Fruit fly (Drosophila melanogaster) whole organism, embryonic: ENCODE results near the gene CG18557.

Experiments used
- ATbp ChIP-seq: fragments of 200-800 bp; sonication (Bioruptor generic); optimal IDR thresholded peaks from 2 replicates; lab custom pipeline; 2017; ENCODE audit warnings: missing biosample characterization, mild to moderate bottlenecking, missing genetic modification characterization, missing genetic modification reagents
- Abd-B ChIP-seq: fragments of 200-800 bp; sonication (Bioruptor generic); optimal IDR thresholded peaks from 2 replicates; lab custom pipeline; 2018; ENCODE audit warnings: missing biosample characterization, mild to moderate bottlenecking, missing genetic modification characterization, moderate library complexity
- CG10147 ChIP-seq: fragments of 200-800 bp; sonication (Bioruptor generic); optimal IDR thresholded peaks from 2 replicates; lab custom pipeline; 2019; ENCODE audit warnings: missing biosample characterization, mild to moderate bottlenecking, missing genetic modification characterization, moderate library complexity
- CG1024 ChIP-seq: fragments of 200-800 bp; sonication (Bioruptor generic); IDR thresholded peaks from 2 replicates; pipeline ENCODE4 v1.3.6; 2022; ENCODE audit warnings: missing biosample characterization, missing genetic modification characterization
- CG10366 ChIP-seq: fragments of 200-800 bp; sonication (Bioruptor generic); IDR thresholded peaks from 2 replicates; pipeline ENCODE4 v1.3.6; 2022; ENCODE audit warnings: missing biosample characterization, missing genetic modification characterization
- CG10543 ChIP-seq: fragments of 200-800 bp; sonication (Bioruptor generic); optimal IDR thresholded peaks from 3 replicates; lab custom pipeline; 2017; ENCODE audit warnings: missing biosample characterization, mild to moderate bottlenecking, missing genetic modification characterization, moderate library complexity
- CG1233 ChIP-seq: fragments of 200-800 bp; sonication (Bioruptor generic); optimal IDR thresholded peaks from 4 replicates; lab custom pipeline; 2018; ENCODE audit warnings: missing biosample characterization, mild to moderate bottlenecking, missing genetic modification characterization
- CG15269 ChIP-seq: fragments of 200-800 bp; sonication (Bioruptor generic); optimal IDR thresholded peaks from 2 replicates; lab custom pipeline; 2018; ENCODE audit warnings: missing biosample characterization, mild to moderate bottlenecking, missing genetic modification characterization, moderate library complexity
- CG17361 ChIP-seq: fragments of 200-800 bp; sonication (Bioruptor generic); IDR thresholded peaks from 3 replicates; pipeline ENCODE4 v1.3.6; 2022; ENCODE audit warnings: missing biosample characterization, missing genetic modification characterization
- CG18262 ChIP-seq: fragments of 200-800 bp; optimal IDR thresholded peaks from 3 replicates; lab custom pipeline; 2019; ENCODE audit warnings: missing biosample characterization, mild to moderate bottlenecking, missing genetic modification characterization, moderate library complexity
- CG31441 ChIP-seq: fragments of 200-800 bp; sonication (Bioruptor generic); IDR thresholded peaks from 2 replicates; pipeline ENCODE4 v1.3.6; 2022; ENCODE audit warnings: missing biosample characterization, missing genetic modification characterization
- CG34376 ChIP-seq: fragments of 200-800 bp; sonication (Bioruptor generic); optimal IDR thresholded peaks from 2 replicates; lab custom pipeline; 2018; ENCODE audit warnings: missing biosample characterization, mild to moderate bottlenecking, missing genetic modification characterization
- CG4360 ChIP-seq: fragments of 200-800 bp; sonication (Bioruptor generic); IDR thresholded peaks from 2 replicates; pipeline ENCODE4 v1.3.6; 2022; ENCODE audit warnings: missing biosample characterization, missing genetic modification characterization
- CG6683 ChIP-seq: fragments of 200-800 bp; sonication (Bioruptor generic); optimal IDR thresholded peaks from 2 replicates; lab custom pipeline; 2017; ENCODE audit warnings: missing biosample characterization, mild to moderate bottlenecking, missing genetic modification characterization, missing genetic modification reagents
- CG8290 ChIP-seq, 3 experiments: fragments of 200-800 bp; sonication (Bioruptor generic); optimal IDR thresholded peaks; 2 replicates each; lab custom pipeline; 2016 to 2019; ENCODE audit warnings: missing biosample characterization in 3 of 3, missing genetic modification characterization in 3 of 3, mild to moderate bottlenecking in 2 of 3, moderate library complexity in 1 of 3
- CG8924 ChIP-seq: fragments of 200-800 bp; optimal IDR thresholded peaks from 3 replicates; lab custom pipeline; 2019; ENCODE audit warnings: missing biosample characterization, mild to moderate bottlenecking, missing genetic modification characterization, moderate library complexity
- CG9437 ChIP-seq: fragments of 200-800 bp; sonication (Bioruptor generic); optimal IDR thresholded peaks from 2 replicates; lab custom pipeline; 2018; ENCODE audit warnings: missing biosample characterization, mild to moderate bottlenecking, missing genetic modification characterization
- CG9727 ChIP-seq: fragments of 200-800 bp; sonication (Bioruptor generic); optimal IDR thresholded peaks from 3 replicates; lab custom pipeline; 2017; ENCODE audit warnings: missing biosample characterization, mild to moderate bottlenecking, missing genetic modification characterization
- Deaf1 ChIP-seq: fragments of 200-800 bp; optimal IDR thresholded peaks from 3 replicates; lab custom pipeline; 2019; ENCODE audit warnings: missing biosample characterization, mild to moderate bottlenecking, missing genetic modification characterization, moderate library complexity
- Fer1 ChIP-seq: fragments of 200-800 bp; sonication (Bioruptor generic); optimal IDR thresholded peaks from 2 replicates; lab custom pipeline; 2017; ENCODE audit warnings: missing biosample characterization, mild to moderate bottlenecking, missing genetic modification characterization
- HHEX ChIP-seq: fragments of 200-800 bp; sonication (Bioruptor generic); optimal IDR thresholded peaks from 3 replicates; lab custom pipeline; 2017; ENCODE audit warnings: missing biosample characterization, mild to moderate bottlenecking, missing genetic modification characterization, missing genetic modification reagents
- HLHmδ ChIP-seq: fragments of 200-800 bp; sonication (Bioruptor generic); optimal IDR thresholded peaks from 2 replicates; lab custom pipeline; 2018; ENCODE audit warnings: missing biosample characterization, mild to moderate bottlenecking, missing genetic modification characterization, moderate library complexity
- Hr51 ChIP-seq, 2 experiments: fragments of 200-800 bp; sonication (Bioruptor generic); optimal IDR thresholded peaks; 2 replicates in 1 of 2; 3 replicates in 1 of 2; lab custom pipeline; 2016 to 2018; ENCODE audit warnings: missing biosample characterization in 2 of 2, missing genetic modification characterization in 2 of 2, mild to moderate bottlenecking in 1 of 2, moderate library complexity in 1 of 2
- Nf-YC ChIP-seq: fragments of 200-800 bp; optimal IDR thresholded peaks from 3 replicates; lab custom pipeline; 2019; ENCODE audit warnings: missing biosample characterization, mild to moderate bottlenecking, missing genetic modification characterization, moderate library complexity
- Pdp1 ChIP-seq, 2 experiments: fragments of 200-800 bp; sonication (Bioruptor generic); optimal IDR thresholded peaks; 3 replicates each; lab custom pipeline; 2016; ENCODE audit warnings: missing biosample characterization in 2 of 2, missing genetic modification characterization in 2 of 2, mild to moderate bottlenecking in 1 of 2, moderate library complexity in 1 of 2
- Ptx1 ChIP-seq: fragments of 200-800 bp; sonication (Bioruptor generic); IDR thresholded peaks from 2 replicates; pipeline ENCODE4 v1.3.6; 2022; ENCODE audit warnings: missing biosample characterization, missing genetic modification characterization
- bowl ChIP-seq: fragments of 200-800 bp; sonication (Bioruptor generic); IDR thresholded peaks from 2 replicates; pipeline ENCODE4 v1.3.6; 2022; ENCODE audit warnings: missing biosample characterization, missing genetic modification characterization
- ci ChIP-seq: fragments of 200-800 bp; sonication (Bioruptor generic); IDR thresholded peaks from 3 replicates; pipeline ENCODE4 v1.3.6; 2022; ENCODE audit warnings: missing biosample characterization, missing genetic modification characterization
- ftz-f1 ChIP-seq: fragments of 200-800 bp; sonication (Bioruptor generic); optimal IDR thresholded peaks from 2 replicates; lab custom pipeline; 2016; ENCODE audit warnings: missing biosample characterization, missing genetic modification characterization
- gcm ChIP-seq: fragments of 200-800 bp; sonication (Bioruptor generic); optimal IDR thresholded peaks from 2 replicates; lab custom pipeline; 2019; ENCODE audit warnings: missing biosample characterization, mild to moderate bottlenecking, missing genetic modification characterization, moderate library complexity
- grau ChIP-seq: fragments of 200-800 bp; optimal IDR thresholded peaks from 3 replicates; lab custom pipeline; 2019; ENCODE audit warnings: missing biosample characterization, mild to moderate bottlenecking, missing genetic modification characterization, moderate library complexity
- gsb ChIP-seq: fragments of 200-800 bp; sonication (Bioruptor generic); IDR thresholded peaks from 2 replicates; pipeline ENCODE4 v1.3.6; 2022; ENCODE audit warnings: missing biosample characterization, missing genetic modification characterization
- hkb ChIP-seq, 2 experiments: fragments of 200-800 bp in 1 of 2; fragments of >200 bp in 1 of 2; sonication (Bioruptor generic) in 1 of 2; IDR thresholded peaks in 1 of 2; optimal IDR thresholded peaks in 1 of 2; 2 replicates each; pipeline versions ENCODE4 v1.3.6 to Lab custom; 2017 to 2022; ENCODE audit warnings: missing biosample characterization in 1 of 2, missing genetic modification characterization in 1 of 2
- lilli ChIP-seq: fragments of 200-800 bp; sonication (Bioruptor generic); optimal IDR thresholded peaks from 3 replicates; lab custom pipeline; 2016; ENCODE audit warnings: missing biosample characterization, missing genetic modification characterization
- lmd ChIP-seq: fragments of 200-800 bp; sonication (Bioruptor generic); IDR thresholded peaks from 2 replicates; pipeline ENCODE4 v1.3.6; 2022; ENCODE audit warnings: missing biosample characterization, missing genetic modification characterization
- mirr ChIP-seq: fragments of 200-800 bp; sonication (Bioruptor generic); optimal IDR thresholded peaks from 3 replicates; lab custom pipeline; 2018; ENCODE audit warnings: missing biosample characterization, mild to moderate bottlenecking, missing genetic modification characterization
- pan ChIP-seq, 4 experiments: fragments of >200 bp in 3 of 4; fragments of 200-800 bp in 1 of 4; sonication (Bioruptor generic) in 1 of 4; optimal IDR thresholded peaks in 3 of 4; IDR thresholded peaks in 1 of 4; 2 replicates each; pipeline versions ENCODE4 v1.3.6 to Lab custom; 2017 to 2022; ENCODE audit warnings: missing biosample characterization in 2 of 4, missing genetic modification characterization in 2 of 4, mixed read lengths in 1 of 4
- sens-2 ChIP-seq: fragments of 200-800 bp; sonication (Bioruptor generic); IDR thresholded peaks from 2 replicates; pipeline ENCODE4 v1.3.6; 2022; ENCODE audit warnings: missing biosample characterization, missing genetic modification characterization
- seq ChIP-seq: fragments of 200-800 bp; sonication (Bioruptor generic); IDR thresholded peaks from 2 replicates; pipeline ENCODE4 v1.3.6; 2022; ENCODE audit warnings: missing biosample characterization, missing genetic modification characterization
- so ChIP-seq: fragments of 200-800 bp; sonication (Bioruptor generic); IDR thresholded peaks from 3 replicates; pipeline ENCODE4 v1.3.6; 2022; ENCODE audit warnings: missing biosample characterization, missing genetic modification characterization
- sob ChIP-seq: fragments of 200-800 bp; sonication (Bioruptor generic); IDR thresholded peaks from 2 replicates; pipeline ENCODE4 v1.3.6; 2022; ENCODE audit warnings: missing biosample characterization, missing genetic modification characterization
- sqz ChIP-seq: fragments of 200-800 bp; sonication (Bioruptor generic); optimal IDR thresholded peaks from 3 replicates; lab custom pipeline; 2018; ENCODE audit warnings: missing biosample characterization, mild to moderate bottlenecking, missing genetic modification characterization

CG18557 gene

DNA sequence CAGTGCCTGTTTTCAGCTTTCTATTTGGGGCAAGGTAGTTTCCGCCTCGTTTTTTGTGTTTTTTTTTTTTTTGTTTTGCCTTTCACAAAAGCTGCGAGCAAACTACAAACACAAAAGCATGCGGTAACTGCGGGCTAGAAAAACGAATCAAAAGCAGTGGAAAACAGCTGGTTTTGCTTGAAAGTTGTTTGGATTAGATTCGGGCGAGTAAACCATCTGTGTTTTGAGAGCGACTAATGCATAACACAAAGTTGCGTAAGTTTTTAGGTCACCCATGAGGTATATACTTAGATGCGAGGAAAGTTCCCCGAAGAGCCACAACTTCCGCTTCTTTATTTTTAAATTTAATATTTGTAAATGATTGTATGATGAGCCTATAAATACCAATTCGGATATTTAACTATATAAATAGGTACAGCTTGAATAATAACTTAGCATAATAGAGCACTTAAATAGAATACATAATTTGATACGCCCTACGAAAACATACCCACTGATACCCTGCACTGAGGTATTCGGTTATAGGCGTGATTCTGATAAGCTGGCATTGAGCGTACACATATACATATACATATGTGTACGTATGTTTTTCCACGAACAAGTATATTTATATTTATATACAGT is 26.9 kb upstream of the CG18557 start (continued):
- TF ChIP-seq CG1233 (no peak), so (GFP tag; lab: Robert Waterston, UW) (0 out of 3 replicates have a peak, but pooled peaks have one; percentile 43), sens-2 (no peak), CG1024 (GFP tag; lab: Robert Waterston, UW) (0 out of 2 replicates have a peak, but pooled peaks have one; percentile 18), CG10366 (GFP tag; lab: Robert Waterston, UW) (peak; percentile 25; the same call in 1 of the 2 replicates), hkb (optimal IDR thresholded peaks at IDR 0.05; lab: Kevin White, UChicago) (no peak), hkb (GFP tag; IDR thresholded peaks at IDR 0.05; lab: Robert Waterston, UW) (peak; percentile 42; the same call in 1 of the 2 replicates), Pdp1 (GFP tag; optimal IDR thresholded peaks at IDR 0.05; lab: Kevin White, UChicago) (peak in 1 of 2 experiments; percentile 97), CG8290 (GFP tag; optimal IDR thresholded peaks at IDR 0.05; lab: Kevin White, UChicago) (no peak), CG8290 (tag; optimal IDR thresholded peaks at IDR 0.05; lab: Kevin White, UChicago) (peak in 1 of 2 experiments; percentile 41), CG4360 (no peak), Hr51 (GFP tag; optimal IDR thresholded peaks at IDR 0.05; lab: Kevin White, UChicago) (peak in 1 of 2 experiments; percentile 84), Fer1 (peak; percentile 56), ci (0 out of 3 replicates have a peak, but pooled peaks have one; percentile 47), CG34376 (peak; percentile 74), lilli (GFP tag; lab: Kevin White, UChicago) (peak; percentile 56), CG18262 (tag; lab: Kevin White, UChicago) (peak; percentile 17), HHEX (GFP tag; lab: Kevin White, UChicago) (peak; percentile 40), sob (GFP tag; lab: Robert Waterston, UW) (peak; percentile 51; the same call in 1 of the 2 replicates), CG17361 (peak; percentile 34; the same call in 1 of the 3 replicates), bowl (GFP tag; lab: Robert Waterston, UW) (0 out of 2 replicates have a peak, but pooled peaks have one; percentile 27), Abd-B (GFP tag; lab: Kevin White, UChicago) (no peak), CG10543 (GFP tag; lab: Kevin White, UChicago) (peak; percentile 29), CG10147 (GFP tag; lab: Kevin White, UChicago) (peak; percentile 31), CG8924 (peak; percentile 41), CG31441 (GFP tag; lab: Robert Waterston, UW) (peak; percentile 28; the same call in 1 of the 2 replicates), Ptx1 (GFP tag; lab: Robert Waterston, UW) (peak; percentile 66), CG9727 (GFP tag; lab: Kevin White, UChicago) (no peak), pan (optimal IDR thresholded peaks at IDR 0.05; lab: Kevin White, UChicago) (no peak), pan (GFP tag; optimal IDR thresholded peaks at IDR 0.05 in 1 of 2, IDR thresholded peaks at IDR 0.05 in 1 of 2) (peak in 1 of 2 experiments; percentile 63), sqz (GFP tag; lab: Kevin White, UChicago) (peak; percentile 63), lmd (peak; percentile 59), grau (tag; lab: Kevin White, UChicago) (peak; percentile 52), mirr (GFP tag; lab: Kevin White, UChicago) (peak; percentile 53), gsb (GFP tag; lab: Robert Waterston, UW) (0 out of 2 replicates have a peak, but pooled peaks have one; percentile 13), seq (GFP tag; lab: Robert Waterston, UW) (peak; percentile 46; the same call in 1 of the 2 replicates), CG9437 (GFP tag; lab: Kevin White, UChicago) (peak; percentile 34), ATbp (GFP tag; lab: Kevin White, UChicago) (peak; percentile 50), CG15269 (peak; percentile 73), CG6683 (GFP tag; lab: Kevin White, UChicago) (peak; percentile 21), HLHmδ (GFP tag; lab: Kevin White, UChicago) (no peak), gcm (GFP tag; lab: Kevin White, UChicago) (peak; percentile 24), Nf-YC (tag; lab: Kevin White, UChicago) (peak; percentile 33), ftz-f1 (peak; percentile 9), Deaf1 (tag; lab: Kevin White, UChicago) (peak; percentile 26)
- TF ChIP-seq, all 482 proteins: peak for 139
